Worm (Caenorhabditis elegans) whole organism, L1 larva: ENCODE results near the gene F38B6.3.

ENCODE experiments used
- F16B12.6 ChIP-seq: fragments of 150-350 bp; optimal IDR thresholded peaks from 2 replicates; lab custom pipeline; 2014; ENCODE audit warnings: missing biosample characterization, missing genetic modification characterization
- aly-2 ChIP-seq: fragments of 150-350 bp; optimal IDR thresholded peaks from 2 replicates; lab custom pipeline; 2014; ENCODE audit warnings: missing biosample characterization, missing genetic modification characterization
- ama-1 ChIP-seq: fragments of 150-350 bp; optimal IDR thresholded peaks from 2 replicates; lab custom pipeline; 2014
- ceh-63 ChIP-seq: fragments of 200-800 bp; sonication (Bioruptor generic); optimal IDR thresholded peaks from 2 replicates; lab custom pipeline; 2018; ENCODE audit warnings: mild to moderate bottlenecking, missing genetic modification characterization, missing compliant biosample characterization
- ceh-82 ChIP-seq, 3 experiments: fragments of 150-350 bp in 1 of 3; sonication (generic microtip) in 2 of 3; optimal IDR thresholded peaks; 2 replicates each; lab custom pipeline; 2014 to 2017; ENCODE audit warnings: missing biosample characterization in 3 of 3, missing genetic modification characterization in 3 of 3
- ceh-90 ChIP-seq: sonication (generic microtip); optimal IDR thresholded peaks from 2 replicates; lab custom pipeline; 2016; ENCODE audit warnings: missing genetic modification characterization, missing compliant biosample characterization
- dpl-1 ChIP-seq, 3 experiments: fragments of 150-350 bp in 2 of 3; sonication (generic microtip) in 1 of 3; optimal IDR thresholded peaks; 2 replicates each; lab custom pipeline; 2014 to 2017; ENCODE audit warnings: missing biosample characterization in 3 of 3, missing genetic modification characterization in 3 of 3, missing genetic modification reagents in 3 of 3
- dsc-1 ChIP-seq: sonication (generic microtip); optimal IDR thresholded peaks from 2 replicates; lab custom pipeline; 2016; ENCODE audit warnings: mild to moderate bottlenecking, missing genetic modification characterization, missing compliant biosample characterization
- efl-3 ChIP-seq: fragments of 200-800 bp; sonication (Bioruptor generic); optimal IDR thresholded peaks from 2 replicates; lab custom pipeline; 2018; ENCODE audit warnings: mild to moderate bottlenecking, missing genetic modification characterization, missing compliant biosample characterization
- egl-13 ChIP-seq: sonication (generic microtip); optimal IDR thresholded peaks from 2 replicates; lab custom pipeline; 2016; ENCODE audit warnings: missing genotype, missing genetic modification reagents, missing genetic modification characterization, missing compliant biosample characterization
- elt-2 ChIP-seq: sonication (generic microtip); optimal IDR thresholded peaks from 2 replicates; lab custom pipeline; 2016; ENCODE audit warnings: missing genetic modification characterization, mild to moderate bottlenecking, inconsistent platforms, missing compliant biosample characterization, missing genetic modification reagents
- fkh-10 ChIP-seq: sonication (generic microtip); optimal IDR thresholded peaks from 2 replicates; lab custom pipeline; 2017; ENCODE audit warnings: missing biosample characterization, missing genetic modification reagents, missing genetic modification characterization
- fos-1 ChIP-seq: fragments of 150-350 bp; optimal IDR thresholded peaks from 2 replicates; lab custom pipeline; 2014; ENCODE audit warnings: missing biosample characterization, missing genetic modification characterization
- hpl-2 ChIP-seq: fragments of 150-350 bp; optimal IDR thresholded peaks from 2 replicates; lab custom pipeline; 2014; ENCODE audit warnings: missing biosample characterization, missing genetic modification reagents, missing genetic modification characterization
- jun-1 ChIP-seq: fragments of 150-350 bp; optimal IDR thresholded peaks from 2 replicates; lab custom pipeline; 2014; ENCODE audit warnings: missing biosample characterization, missing genetic modification reagents, missing genetic modification characterization
- lin-13 ChIP-seq: fragments of 150-350 bp; optimal IDR thresholded peaks from 2 replicates; lab custom pipeline; 2014; ENCODE audit warnings: missing biosample characterization, missing genetic modification reagents, missing genetic modification characterization
- lin-35 ChIP-seq, 2 experiments: fragments of 150-350 bp; optimal IDR thresholded peaks; 2 replicates each; lab custom pipeline; 2014; ENCODE audit warnings: missing biosample characterization in 2 of 2, missing genetic modification characterization in 2 of 2, missing genetic modification reagents in 2 of 2
- mdl-1 ChIP-seq, 2 experiments: fragments of 150-350 bp; optimal IDR thresholded peaks; 2 replicates each; lab custom pipeline; 2014 to 2017; ENCODE audit warnings: missing biosample characterization in 2 of 2, missing genetic modification characterization in 2 of 2, inconsistent platforms in 1 of 2
- nhr-11 ChIP-seq: fragments of 150-350 bp; optimal IDR thresholded peaks from 2 replicates; lab custom pipeline; 2014; ENCODE audit warnings: missing biosample characterization, missing genetic modification characterization
- nhr-28 ChIP-seq: fragments of 150-350 bp; optimal IDR thresholded peaks from 2 replicates; lab custom pipeline; 2014; ENCODE audit warnings: missing biosample characterization, missing genetic modification characterization
- nhr-76 ChIP-seq: sonication (generic microtip); optimal IDR thresholded peaks from 2 replicates; lab custom pipeline; 2017; ENCODE audit warnings: missing biosample characterization, missing genetic modification characterization
- nhr-77 ChIP-seq: fragments of 150-350 bp; optimal IDR thresholded peaks from 2 replicates; lab custom pipeline; 2014; ENCODE audit warnings: missing biosample characterization, missing genetic modification characterization
- nhr-84 ChIP-seq: sonication (generic microtip); optimal IDR thresholded peaks from 2 replicates; lab custom pipeline; 2017; ENCODE audit warnings: missing biosample characterization, missing genetic modification characterization
- pag-3 ChIP-seq: sonication (generic microtip); optimal IDR thresholded peaks from 2 replicates; lab custom pipeline; 2017; ENCODE audit warnings: missing genetic modification characterization, mild to moderate bottlenecking, missing compliant biosample characterization, antibody characterized with exemption, borderline replicate concordance; ENCODE audit not compliant: insufficient read depth
- pqm-1 ChIP-seq: sonication (generic microtip); optimal IDR thresholded peaks from 3 replicates; lab custom pipeline; 2017; ENCODE audit warnings: missing biosample characterization, missing genetic modification characterization
- skn-1 ChIP-seq: fragments of 150-350 bp; optimal IDR thresholded peaks from 2 replicates; lab custom pipeline; 2014; ENCODE audit warnings: missing biosample characterization, missing genetic modification characterization
- sup-37 ChIP-seq: fragments of 200-800 bp; sonication (Bioruptor generic); optimal IDR thresholded peaks from 2 replicates; lab custom pipeline; 2018; ENCODE audit warnings: mild to moderate bottlenecking, missing genetic modification characterization, missing compliant biosample characterization
- tbx-2 ChIP-seq: sonication (generic microtip); optimal IDR thresholded peaks from 2 replicates; lab custom pipeline; 2016; ENCODE audit warnings: missing genetic modification characterization, missing compliant biosample characterization
- unc-86 ChIP-seq: sonication (generic microtip); optimal IDR thresholded peaks from 2 replicates; lab custom pipeline; 2016; ENCODE audit warnings: missing genetic modification characterization, missing compliant biosample characterization
- unc-98 ChIP-seq: fragments of 200-800 bp; sonication (Bioruptor generic); IDR thresholded peaks from 2 replicates; pipeline ENCODE4 v1.3.6; 2022; ENCODE audit warnings: missing genetic modification characterization, missing compliant biosample characterization
- vab-15 ChIP-seq: sonication (generic microtip); optimal IDR thresholded peaks from 2 replicates; lab custom pipeline; 2017; ENCODE audit warnings: missing genotype, mild to moderate bottlenecking, missing genetic modification characterization, missing compliant biosample characterization
- xbp-1 ChIP-seq: sonication (generic microtip); optimal IDR thresholded peaks from 2 replicates; lab custom pipeline; 2016; ENCODE audit warnings: missing genetic modification characterization, missing compliant biosample characterization
- ztf-4 ChIP-seq: fragments of 150-350 bp; optimal IDR thresholded peaks from 2 replicates; lab custom pipeline; 2014; ENCODE audit warnings: missing biosample characterization, missing genetic modification characterization

Gene F38B6.3

DNA sequence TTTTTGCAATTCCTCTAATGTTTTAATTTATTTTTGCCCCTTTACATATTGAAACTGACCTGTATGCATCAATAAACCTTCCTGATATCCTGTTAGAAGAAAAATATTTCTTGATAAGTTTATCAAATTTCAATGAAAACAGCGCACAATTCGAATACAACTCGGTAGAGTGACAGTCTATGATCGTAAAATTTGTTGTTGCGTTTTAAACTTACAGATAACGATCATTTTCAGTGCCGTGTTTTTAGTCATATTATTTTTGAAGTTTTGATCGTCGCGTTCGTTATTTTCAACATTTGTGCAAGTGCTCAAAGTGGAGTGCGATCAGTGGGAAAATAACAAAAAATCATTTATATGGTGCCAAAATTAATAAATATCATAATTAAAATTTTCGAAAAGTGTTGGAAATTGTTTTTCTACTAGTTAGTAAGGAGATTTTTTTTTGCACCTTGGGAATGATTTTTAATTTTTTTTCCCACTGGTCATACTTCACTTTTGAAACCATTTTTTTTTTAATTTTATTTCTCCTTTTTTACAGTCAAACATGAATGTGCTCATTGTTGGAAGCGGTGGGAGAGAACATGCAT lies 19.0 kb upstream of the F38B6.3 start, which contains the start of gene F38B6.4:
Gene F38B6.4, plus strand, starts transcription at position 537 of the 587 bp plus-strand sequence.
- TF ChIP-seq elt-2 (tag; lab: Kevin White, UChicago) (peak; percentile 18), dpl-1 (GFP tag; optimal IDR thresholded peaks at IDR 0.05; lab: Kevin White, UChicago) (no peak)
- TF ChIP-seq, all 84 proteins: peak for 1

ce11 chrX:6682683-6683082 lies 10.7 kb upstream of the F38B6.3 start, which contains the start of gene F38B6.8:
Gene F38B6.8 (minus strand): TSS chrX:6682783.
- no peak for TF ChIP-seq aly-2
- no peak for TF ChIP-seq nhr-76 (tag; lab: Kevin White, UChicago)
- no peak for TF ChIP-seq unc-86 (tag; lab: Kevin White, UChicago)
- TF ChIP-seq ama-1: no peak
- no peak for TF ChIP-seq xbp-1
- no peak for TF ChIP-seq dpl-1 (GFP tag; optimal IDR thresholded peaks at IDR 0.05; lab: Kevin White, UChicago)
- no peak for TF ChIP-seq nhr-28 (tag; lab: Kevin White, UChicago)
- no peak for TF ChIP-seq F16B12.6
- no peak for TF ChIP-seq nhr-77
- no peak for TF ChIP-seq efl-3 (GFP tag; lab: Kevin White, UChicago)
- no peak for TF ChIP-seq jun-1
- no peak for TF ChIP-seq pqm-1 (tag; lab: Kevin White, UChicago)
- no peak for TF ChIP-seq egl-13 (tag; lab: Kevin White, UChicago)

- TF ChIP-seq nhr-11: no peak
- TF ChIP-seq vab-15 (tag; lab: Kevin White, UChicago): peak; percentile 1
- TF ChIP-seq skn-1 (tag; lab: Kevin White, UChicago): no peak
- TF ChIP-seq tbx-2: peak; percentile 29
- TF ChIP-seq egl-13 (tag; lab: Kevin White, UChicago): peak; percentile 36
- TF ChIP-seq unc-98: no peak
- no peak for TF ChIP-seq ceh-82 (tag; optimal IDR thresholded peaks at IDR 0.05; lab: Kevin White, UChicago)
- TF ChIP-seq fos-1 (tag; lab: Kevin White, UChicago): no peak
These were observed 6.1 kb upstream of the F38B6.3 start for ce11 chrX:6687345-6687744.

ce11 chrX:6687756-6688155 lies 5.7 kb upstream of the F38B6.3 start:
- TF ChIP-seq hpl-2 (GFP tag; lab: Kevin White, UChicago) (no peak), ama-1 (no peak), ztf-4 (no peak), pag-3 (tag; lab: Kevin White, UChicago) (no peak), mdl-1 (tag; optimal IDR thresholded peaks at IDR 0.05; lab: Kevin White, UChicago) (no peak), sup-37 (GFP tag; lab: Kevin White, UChicago) (no peak), ceh-63 (GFP tag; lab: Kevin White, UChicago) (peak; percentile 85), lin-13 (no peak), nhr-76 (tag; lab: Kevin White, UChicago) (no peak), nhr-84 (tag; lab: Kevin White, UChicago) (no peak), dsc-1 (tag; lab: Kevin White, UChicago) (peak; percentile 50), lin-35 (GFP tag; optimal IDR thresholded peaks at IDR 0.05; lab: Kevin White, UChicago) (no peak)

DNA sequence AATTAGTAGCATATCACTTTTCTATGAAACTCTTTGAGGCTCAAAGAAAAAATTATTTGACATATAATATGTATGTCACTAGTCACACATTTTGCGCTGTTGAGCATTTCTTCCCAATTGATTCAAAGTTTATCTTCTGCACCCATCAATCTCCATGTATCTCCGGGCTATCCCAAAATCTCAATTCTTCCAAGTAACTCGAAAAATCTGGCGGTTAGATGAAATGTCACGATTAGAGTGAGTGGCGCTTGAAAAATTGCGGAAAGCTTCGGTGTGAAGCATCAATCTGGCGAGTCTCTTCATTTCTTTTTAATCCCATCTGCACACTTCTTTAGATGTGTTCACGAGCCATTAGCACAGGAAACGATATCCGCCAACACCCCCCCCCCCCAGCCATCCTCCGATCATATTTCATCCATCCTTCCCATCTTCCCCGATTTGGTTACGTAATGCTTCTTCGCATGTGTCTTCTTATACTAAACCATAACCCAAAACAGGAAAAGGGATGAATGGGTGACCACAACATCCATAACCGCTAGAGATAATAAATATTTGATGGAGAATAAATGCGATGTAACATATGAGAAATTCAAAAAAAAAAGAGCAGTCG lies 4.4 kb upstream of the F38B6.3 start:
- peak; percentile 66 for TF ChIP-seq dsc-1 (tag; lab: Kevin White, UChicago)
- TF ChIP-seq ceh-90: no peak

- TF ChIP-seq ceh-90 (no peak), fkh-10 (GFP tag; lab: Kevin White, UChicago) (peak; percentile 40)
These were observed 3.4 kb upstream of the F38B6.3 start, which contains the start of gene F38B6.6 for ce11 chrX:6689985-6690384. Gene F38B6.6 (minus strand): TSS chrX:6690085.
